Worm (Caenorhabditis elegans) whole organism, midembryonic: Measurements from ENCODE around the gene col-151.

Source experiments
- T22C8.4 ChIP-seq: fragments of 200-800 bp; sonication (Bioruptor generic); IDR thresholded peaks from 2 replicates; pipeline ENCODE4 v1.3.6; 2022; ENCODE audit warnings: missing genetic modification characterization, missing compliant biosample characterization
- cog-1 ChIP-seq: sonication (generic microtip); optimal IDR thresholded peaks from 2 replicates; lab custom pipeline; 2016; ENCODE audit warnings: missing genetic modification characterization, missing compliant biosample characterization
- flt-1 ChIP-seq: fragments of 200-800 bp; sonication (Bioruptor generic); IDR thresholded peaks from 2 replicates; pipeline ENCODE4 v1.3.6; 2022; ENCODE audit warnings: missing genetic modification characterization, missing compliant biosample characterization
- klf-2 ChIP-seq: fragments of 200-800 bp; sonication (Bioruptor generic); conservative IDR thresholded peaks from 2 replicates; pipeline ENCODE4 v1.3.6; 2022; ENCODE audit warnings: missing genetic modification reagents, missing genetic modification characterization, missing compliant biosample characterization
- med-1 ChIP-seq: sonication (generic microtip); optimal IDR thresholded peaks from 2 replicates; lab custom pipeline; 2017; ENCODE audit warnings: missing genetic modification characterization, mild to moderate bottlenecking, missing compliant biosample characterization, antibody characterized with exemption, missing genetic modification reagents; ENCODE audit not compliant: insufficient read depth
- ref-1 ChIP-seq: fragments of 200-800 bp; sonication (Bioruptor generic); conservative IDR thresholded peaks from 2 replicates; pipeline ENCODE4 v1.3.6; 2022; ENCODE audit warnings: missing genetic modification reagents, missing genetic modification characterization, missing compliant biosample characterization
- tab-1 ChIP-seq: fragments of 200-800 bp; sonication (Bioruptor generic); IDR thresholded peaks from 2 replicates; pipeline ENCODE4 v1.3.6; 2022; ENCODE audit warnings: missing genetic modification characterization, missing compliant biosample characterization
- ztf-23 ChIP-seq: fragments of 200-800 bp; sonication (Bioruptor generic); IDR thresholded peaks from 2 replicates; pipeline ENCODE4 v1.3.6; 2022; ENCODE audit warnings: missing genetic modification reagents, missing genetic modification characterization, missing compliant biosample characterization
- ztf-29 ChIP-seq: fragments of 200-800 bp; sonication (Bioruptor generic); IDR thresholded peaks from 2 replicates; pipeline ENCODE4 v1.3.6; 2022; ENCODE audit warnings: missing genetic modification reagents, missing genetic modification characterization, missing compliant biosample characterization

Gene col-151

ce11 chrV:10426253-10426652 lies 31.2 kb upstream of the col-151 start, which contains the start of gene apc-10:
apc-10 (minus strand) TSS chrV:10426353.
- TF ChIP-seq ref-1 (GFP tag; lab: Robert Waterston, UW) (no peak), flt-1 (GFP tag; lab: Robert Waterston, UW) (no peak), cog-1 (tag; lab: Kevin White, UChicago) (no peak), ztf-29 (no peak), klf-2 (GFP tag; lab: Robert Waterston, UW) (no peak), tab-1 (GFP tag; lab: Robert Waterston, UW) (no peak), T22C8.4 (GFP tag; lab: Robert Waterston, UW) (no peak)

- TF ChIP-seq ztf-23 (GFP tag; lab: Robert Waterston, UW), result no peak
- no peak for TF ChIP-seq ztf-29
- no peak for TF ChIP-seq med-1 (GFP tag; lab: Kevin White, UChicago)
- no peak for TF ChIP-seq T22C8.4 (GFP tag; lab: Robert Waterston, UW)
- TF ChIP-seq tab-1 (GFP tag; lab: Robert Waterston, UW), result no peak
- TF ChIP-seq klf-2 (GFP tag; lab: Robert Waterston, UW), result no peak
- no peak for TF ChIP-seq cog-1 (tag; lab: Kevin White, UChicago)
- no peak for TF ChIP-seq ref-1 (GFP tag; lab: Robert Waterston, UW)
- TF ChIP-seq flt-1 (GFP tag; lab: Robert Waterston, UW), result no peak
Measured at ce11 chrV:10425098-10425497, 30.1 kb upstream of the col-151 start, which contains the start of gene col-12. col-12 (minus strand) TSS chrV:10425198.

ce11 chrV:10423511-10423910 lies 28.5 kb upstream of the col-151 start:
- TF ChIP-seq ztf-29, result no peak

- TF ChIP-seq ref-1 (GFP tag; lab: Robert Waterston, UW) (no peak), T22C8.4 (GFP tag; lab: Robert Waterston, UW) (no peak), flt-1 (GFP tag; lab: Robert Waterston, UW) (no peak), klf-2 (GFP tag; lab: Robert Waterston, UW) (no peak), ztf-23 (GFP tag; lab: Robert Waterston, UW) (no peak), ztf-29 (no peak), med-1 (GFP tag; lab: Kevin White, UChicago) (no peak)
Measured at ce11 chrV:10421802-10422201, 26.8 kb upstream of the col-151 start, which contains the start of gene col-13. col-13 (minus strand) TSS chrV:10421902.

ce11 chrV:10418961-10419360 lies 23.9 kb upstream of the col-151 start, which contains the start of gene F15H10.5:
F15H10.5 (minus strand) TSS chrV:10419061.
- TF ChIP-seq flt-1 (GFP tag; lab: Robert Waterston, UW), result no peak
- TF ChIP-seq ref-1 (GFP tag; lab: Robert Waterston, UW), result no peak
- no peak for TF ChIP-seq klf-2 (GFP tag; lab: Robert Waterston, UW)
- TF ChIP-seq med-1 (GFP tag; lab: Kevin White, UChicago), result no peak
- no peak for TF ChIP-seq ztf-23 (GFP tag; lab: Robert Waterston, UW)
- TF ChIP-seq T22C8.4 (GFP tag; lab: Robert Waterston, UW), result no peak
- TF ChIP-seq ztf-29, result no peak
- TF ChIP-seq tab-1 (GFP tag; lab: Robert Waterston, UW), result no peak

- no peak for TF ChIP-seq cog-1 (tag; lab: Kevin White, UChicago)
- TF ChIP-seq klf-2 (GFP tag; lab: Robert Waterston, UW), result no peak
- TF ChIP-seq tab-1 (GFP tag; lab: Robert Waterston, UW), result no peak
- no peak for TF ChIP-seq flt-1 (GFP tag; lab: Robert Waterston, UW)
- TF ChIP-seq ref-1 (GFP tag; lab: Robert Waterston, UW), result no peak
- no peak for TF ChIP-seq ztf-29
- no peak for TF ChIP-seq T22C8.4 (GFP tag; lab: Robert Waterston, UW)
Measured at ce11 chrV:10416925-10417324, 21.9 kb upstream of the col-151 start, which contains the start of gene F15H10.10. F15H10.10 (minus strand) TSS chrV:10417025.

ce11 chrV:10414610-10415009 lies 19.6 kb upstream of the col-151 start, which contains the start of gene F15H10.9:
F15H10.9 (minus strand) TSS chrV:10414710.
- TF ChIP-seq ztf-23 (GFP tag; lab: Robert Waterston, UW) (no peak), flt-1 (GFP tag; lab: Robert Waterston, UW) (no peak), ztf-29 (no peak), med-1 (GFP tag; lab: Kevin White, UChicago) (no peak), klf-2 (GFP tag; lab: Robert Waterston, UW) (no peak), cog-1 (tag; lab: Kevin White, UChicago) (no peak), ref-1 (GFP tag; lab: Robert Waterston, UW) (no peak), T22C8.4 (GFP tag; lab: Robert Waterston, UW) (no peak), tab-1 (GFP tag; lab: Robert Waterston, UW) (no peak)

ce11 chrV:10410030-10410713 lies 15.1 kb upstream of the col-151 start, which contains the start of gene F15H10.12:
F15H10.12 (minus strand) TSS chrV:10410080.
- TF ChIP-seq ztf-23 (GFP tag; lab: Robert Waterston, UW) (no peak), ztf-29 (no peak), ref-1 (GFP tag; lab: Robert Waterston, UW) (no peak), flt-1 (GFP tag; lab: Robert Waterston, UW) (no peak), klf-2 (GFP tag; lab: Robert Waterston, UW) (no peak), tab-1 (GFP tag; lab: Robert Waterston, UW) (no peak), T22C8.4 (GFP tag; lab: Robert Waterston, UW) (no peak), med-1 (GFP tag; lab: Kevin White, UChicago) (no peak), cog-1 (tag; lab: Kevin White, UChicago) (no peak)

ce11 chrV:10406313-10406712 lies 11.3 kb upstream of the col-151 start, which contains the start of gene F15H10.7:
F15H10.7 (minus strand) TSS chrV:10406413.
- TF ChIP-seq flt-1 (GFP tag; lab: Robert Waterston, UW) (no peak), med-1 (GFP tag; lab: Kevin White, UChicago) (no peak), tab-1 (GFP tag; lab: Robert Waterston, UW) (no peak), cog-1 (tag; lab: Kevin White, UChicago) (no peak), ztf-23 (GFP tag; lab: Robert Waterston, UW) (no peak), ref-1 (GFP tag; lab: Robert Waterston, UW) (no peak), ztf-29 (no peak), klf-2 (GFP tag; lab: Robert Waterston, UW) (no peak), T22C8.4 (GFP tag; lab: Robert Waterston, UW) (no peak)
